Worm (Caenorhabditis elegans) whole organism, late embryonic: Measurements from ENCODE around the gene ZK1290.11.

ENCODE experiments used
- F13H6.1 ChIP-seq: sonication (generic microtip); optimal IDR thresholded peaks from 2 replicates; lab custom pipeline; 2016; ENCODE audit warnings: missing genetic modification characterization, missing compliant biosample characterization
- K02D7.2 ChIP-seq: sonication (generic microtip); optimal IDR thresholded peaks from 2 replicates; lab custom pipeline; 2017; ENCODE audit warnings: mild to moderate bottlenecking, missing genetic modification characterization, missing compliant biosample characterization
- K09A11.1 ChIP-seq: sonication (generic microtip); optimal IDR thresholded peaks from 2 replicates; lab custom pipeline; 2017; ENCODE audit warnings: antibody characterized with exemption, mild to moderate bottlenecking, missing genetic modification characterization, missing compliant biosample characterization; ENCODE audit not compliant: insufficient read depth
- T23F11.4 ChIP-seq: fragments of 200-800 bp; sonication (Bioruptor generic); optimal IDR thresholded peaks from 2 replicates; lab custom pipeline; 2018; ENCODE audit warnings: mild to moderate bottlenecking, missing genetic modification characterization, missing compliant biosample characterization
- ahr-1 ChIP-seq: sonication (generic microtip); optimal IDR thresholded peaks from 2 replicates; lab custom pipeline; 2016; ENCODE audit warnings: missing genetic modification characterization, missing compliant biosample characterization
- ceh-2 ChIP-seq: sonication (generic microtip); optimal IDR thresholded peaks from 2 replicates; lab custom pipeline; 2016; ENCODE audit warnings: missing genotype, missing genetic modification characterization, missing compliant biosample characterization
- ceh-31 ChIP-seq: sonication (generic microtip); optimal IDR thresholded peaks from 2 replicates; lab custom pipeline; 2016; ENCODE audit warnings: missing genetic modification characterization, missing compliant biosample characterization
- ceh-34 ChIP-seq: sonication (generic microtip); optimal IDR thresholded peaks from 2 replicates; lab custom pipeline; 2016; ENCODE audit warnings: mild to moderate bottlenecking, missing genetic modification characterization, missing compliant biosample characterization
- ceh-45 ChIP-seq: fragments of 200-800 bp; sonication (Bioruptor generic); IDR thresholded peaks from 2 replicates; pipeline ENCODE4 v1.3.6; 2022; ENCODE audit warnings: missing genetic modification reagents, missing genetic modification characterization, missing compliant biosample characterization
- ceh-48 ChIP-seq: sonication (generic microtip); optimal IDR thresholded peaks from 2 replicates; lab custom pipeline; 2016; ENCODE audit warnings: missing genetic modification characterization, inconsistent platforms, missing compliant biosample characterization
- ceh-6 ChIP-seq: fragments of 200-800 bp; sonication (Bioruptor generic); optimal IDR thresholded peaks from 2 replicates; lab custom pipeline; 2018; ENCODE audit warnings: mild to moderate bottlenecking, missing genetic modification characterization, missing compliant biosample characterization
- ceh-9 ChIP-seq: sonication (generic microtip); optimal IDR thresholded peaks from 2 replicates; lab custom pipeline; 2016; ENCODE audit warnings: mild to moderate bottlenecking, missing genetic modification characterization, inconsistent platforms, missing compliant biosample characterization
- dve-1 ChIP-seq: sonication (generic microtip); optimal IDR thresholded peaks from 2 replicates; lab custom pipeline; 2017; ENCODE audit warnings: antibody characterized with exemption, mild to moderate bottlenecking, missing genetic modification characterization, missing compliant biosample characterization
- elt-4 ChIP-seq: sonication (generic microtip); optimal IDR thresholded peaks from 2 replicates; lab custom pipeline; 2016; ENCODE audit warnings: missing genetic modification characterization, missing compliant biosample characterization
- fkh-10 ChIP-seq: fragments of 150-350 bp; optimal IDR thresholded peaks from 2 replicates; lab custom pipeline; 2014; ENCODE audit warnings: missing biosample characterization, missing genetic modification reagents, missing genetic modification characterization
- hlh-6 ChIP-seq: sonication (generic microtip); optimal IDR thresholded peaks from 2 replicates; lab custom pipeline; 2016; ENCODE audit warnings: missing genotype, missing genetic modification characterization, missing compliant biosample characterization
- lin-11 ChIP-seq: fragments of 200-800 bp; sonication (Bioruptor generic); optimal IDR thresholded peaks from 2 replicates; lab custom pipeline; 2018; ENCODE audit warnings: mild to moderate bottlenecking, missing genetic modification characterization, missing compliant biosample characterization
- madf-2 ChIP-seq: sonication (generic microtip); optimal IDR thresholded peaks from 2 replicates; lab custom pipeline; 2017; ENCODE audit warnings: missing genetic modification characterization, missing compliant biosample characterization
- mec-3 ChIP-seq: sonication (generic microtip); optimal IDR thresholded peaks from 2 replicates; lab custom pipeline; 2016; ENCODE audit warnings: borderline replicate concordance, missing genetic modification characterization, missing compliant biosample characterization
- nfya-1 ChIP-seq: sonication (generic microtip); optimal IDR thresholded peaks from 2 replicates; lab custom pipeline; 2017; ENCODE audit warnings: missing genetic modification characterization, mild to moderate bottlenecking, missing compliant biosample characterization, antibody characterized with exemption, moderate library complexity
- nhr-11 ChIP-seq: fragments of 150-350 bp; optimal IDR thresholded peaks from 2 replicates; lab custom pipeline; 2014; ENCODE audit warnings: missing biosample characterization, missing genetic modification characterization
- nhr-232 ChIP-seq: sonication (generic microtip); optimal IDR thresholded peaks from 2 replicates; lab custom pipeline; 2016; ENCODE audit warnings: missing genetic modification characterization, missing compliant biosample characterization
- pha-2 ChIP-seq: sonication (generic microtip); optimal IDR thresholded peaks from 2 replicates; lab custom pipeline; 2017; ENCODE audit warnings: mild to moderate bottlenecking, missing genetic modification characterization, missing compliant biosample characterization
- pqm-1 ChIP-seq: sonication (generic microtip); optimal IDR thresholded peaks from 2 replicates; lab custom pipeline; 2016; ENCODE audit warnings: missing genetic modification characterization, missing compliant biosample characterization
- rnt-1 ChIP-seq: sonication (generic microtip); optimal IDR thresholded peaks from 2 replicates; lab custom pipeline; 2016; ENCODE audit warnings: missing genetic modification characterization, missing compliant biosample characterization
- sox-2 ChIP-seq: fragments of 200-800 bp; sonication (Bioruptor generic); IDR thresholded peaks from 2 replicates; pipeline ENCODE4 v1.3.6; 2022; ENCODE audit warnings: missing genetic modification reagents, missing genetic modification characterization, missing compliant biosample characterization
- tbx-2 ChIP-seq: sonication (generic microtip); optimal IDR thresholded peaks from 2 replicates; lab custom pipeline; 2016; ENCODE audit warnings: missing genetic modification characterization, missing compliant biosample characterization
- tbx-7 ChIP-seq: sonication (generic microtip); optimal IDR thresholded peaks from 2 replicates; lab custom pipeline; 2016; ENCODE audit warnings: missing genotype, missing genetic modification characterization, missing compliant biosample characterization
- unc-3 ChIP-seq, 2 experiments: fragments of 200-800 bp in 1 of 2; sonication (Bioruptor generic) in 1 of 2; sonication (generic microtip) in 1 of 2; conservative IDR thresholded peaks in 1 of 2; optimal IDR thresholded peaks in 1 of 2; 2 replicates each; pipeline versions ENCODE4 v1.3.6 to Lab custom; 2016 to 2022; ENCODE audit warnings: missing compliant biosample characterization in 2 of 2, missing genetic modification characterization in 2 of 2, missing genetic modification reagents in 1 of 2
- unc-42 ChIP-seq: sonication (generic microtip); optimal IDR thresholded peaks from 2 replicates; lab custom pipeline; 2016; ENCODE audit warnings: missing genotype, missing genetic modification characterization, missing compliant biosample characterization
- unc-55 ChIP-seq: sonication (generic microtip); optimal IDR thresholded peaks from 2 replicates; lab custom pipeline; 2017; ENCODE audit warnings: missing biosample characterization, missing genetic modification reagents, missing genetic modification characterization

The ZK1290.11 gene

ce11 chrII:7594262-7594661 is 32.9 kb upstream of the ZK1290.11 start:
- TF ChIP-seq unc-42 (tag; lab: Kevin White, UChicago) (peak; percentile 84), madf-2 (no peak)

ce11 chrII:7593227-7593626 is 31.8 kb upstream of the ZK1290.11 start:
- TF ChIP-seq mec-3, result no peak
- peak; percentile 1 for TF ChIP-seq ceh-34
- peak; percentile 24 for TF ChIP-seq F13H6.1
- no peak for TF ChIP-seq ceh-6 (GFP tag; lab: Kevin White, UChicago)
- TF ChIP-seq nfya-1 (tag; lab: Kevin White, UChicago), result peak; percentile 12
- no peak for TF ChIP-seq ceh-2 (tag; lab: Kevin White, UChicago)
- TF ChIP-seq ceh-48 (tag; lab: Kevin White, UChicago), result peak; percentile 74
- TF ChIP-seq unc-42 (tag; lab: Kevin White, UChicago), result peak; percentile 28
- TF ChIP-seq elt-4 (tag; lab: Kevin White, UChicago), result no peak
- peak; percentile 36 for TF ChIP-seq tbx-2 (tag; lab: Kevin White, UChicago)
- TF ChIP-seq rnt-1, result no peak
- TF ChIP-seq ceh-9, result no peak
- peak; percentile 73 for TF ChIP-seq ceh-31

- peak; percentile 1 for TF ChIP-seq ceh-31
- no peak for TF ChIP-seq nhr-232
Measured at ce11 chrII:7588295-7588694, 26.9 kb upstream of the ZK1290.11 start.

- TF ChIP-seq unc-3 (GFP tag; conservative IDR thresholded peaks at IDR 0.05; lab: Robert Waterston, UW), result no peak
- no peak for TF ChIP-seq unc-3 (tag; optimal IDR thresholded peaks at IDR 0.05; lab: Kevin White, UChicago)
- no peak for TF ChIP-seq fkh-10 (GFP tag; lab: Kevin White, UChicago)
- TF ChIP-seq nhr-11, result no peak
- no peak for TF ChIP-seq K09A11.1 (tag; lab: Kevin White, UChicago)
- no peak for TF ChIP-seq pha-2
- no peak for TF ChIP-seq lin-11 (tag; lab: Kevin White, UChicago)
Measured at ce11 chrII:7583555-7583954, 22.2 kb upstream of the ZK1290.11 start, which contains the start of gene mks-3. Gene mks-3, minus strand, starts transcription at chrII:7583655.

DNA sequence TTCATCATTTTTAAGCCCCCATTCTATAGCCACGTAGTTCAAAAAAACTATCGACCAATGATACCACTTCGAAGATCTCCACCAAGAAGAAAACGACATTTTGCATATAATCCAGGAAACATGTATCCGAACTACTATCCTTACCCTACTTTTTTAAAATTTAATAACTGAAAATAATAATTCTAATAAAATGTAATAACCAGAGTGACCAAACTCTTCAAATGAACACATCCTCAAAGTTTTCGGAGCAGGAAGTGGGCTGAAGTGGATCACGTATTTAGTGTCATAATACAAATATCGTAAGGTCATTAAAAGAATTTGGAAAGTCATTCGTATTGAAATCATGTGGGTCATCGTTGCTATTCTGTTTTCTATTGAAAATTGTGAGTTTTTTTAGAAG is 16.0 kb upstream of the ZK1290.11 start, which contains the start of gene F35D2.6:
F35D2.6 (plus strand) TSS at position 301 of the 400 bp plus-strand sequence.
- TF ChIP-seq ahr-1 (no peak), ceh-34 (no peak), T23F11.4 (GFP tag; lab: Kevin White, UChicago) (no peak), tbx-7 (no peak), ceh-31 (no peak), ceh-2 (tag; lab: Kevin White, UChicago) (no peak), unc-3 (GFP tag; conservative IDR thresholded peaks at IDR 0.05; lab: Robert Waterston, UW) (no peak), unc-3 (tag; optimal IDR thresholded peaks at IDR 0.05; lab: Kevin White, UChicago) (no peak)

DNA sequence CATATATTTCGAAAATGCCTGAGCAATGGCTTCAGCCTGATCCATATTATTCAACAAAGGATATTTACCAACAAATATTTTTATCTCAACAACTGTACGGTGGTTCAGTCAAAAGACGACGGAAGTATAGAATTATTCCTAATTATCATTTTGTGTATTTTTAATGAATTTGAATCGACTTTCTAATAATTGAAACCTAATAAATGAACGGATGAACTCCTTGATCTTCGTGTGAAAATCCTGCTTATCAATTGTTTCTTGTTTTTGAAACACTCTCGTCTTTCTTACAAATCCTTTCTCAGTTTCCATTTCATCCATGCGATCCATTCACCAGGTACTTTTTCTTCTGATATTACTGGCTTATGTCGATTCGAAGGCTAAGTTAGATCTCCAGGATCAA is 14.2 kb upstream of the ZK1290.11 start, which contains the start of gene F35D2.1:
F35D2.1 (plus strand) TSS at position 301 of the 400 bp plus-strand sequence.
- no peak for TF ChIP-seq ceh-45
- TF ChIP-seq unc-42 (tag; lab: Kevin White, UChicago), result no peak
- TF ChIP-seq tbx-7, result no peak
- no peak for TF ChIP-seq tbx-2 (tag; lab: Kevin White, UChicago)
- no peak for TF ChIP-seq T23F11.4 (GFP tag; lab: Kevin White, UChicago)
- no peak for TF ChIP-seq K09A11.1 (tag; lab: Kevin White, UChicago)
- TF ChIP-seq pqm-1 (tag; lab: Kevin White, UChicago), result no peak
- no peak for TF ChIP-seq unc-55 (GFP tag; lab: Kevin White, UChicago)
- TF ChIP-seq sox-2 (GFP tag; lab: Robert Waterston, UW), result no peak
- no peak for TF ChIP-seq elt-4 (tag; lab: Kevin White, UChicago)
- no peak for TF ChIP-seq ceh-48 (tag; lab: Kevin White, UChicago)
- TF ChIP-seq K02D7.2, result no peak
- no peak for TF ChIP-seq fkh-10 (GFP tag; lab: Kevin White, UChicago)
- TF ChIP-seq lin-11 (tag; lab: Kevin White, UChicago), result no peak
- no peak for TF ChIP-seq dve-1
- TF ChIP-seq hlh-6 (tag; lab: Kevin White, UChicago), result no peak
